Worm (Caenorhabditis elegans) whole organism, L1 larva: ENCODE measurements around the gene cka-1.

ENCODE experiments used
- C16A3.4 ChIP-seq: fragments of 150-350 bp; optimal IDR thresholded peaks from 2 replicates; lab custom pipeline; 2014; ENCODE audit warnings: missing biosample characterization, missing genetic modification characterization
- C34B4.2 ChIP-seq: sonication (generic microtip); optimal IDR thresholded peaks from 2 replicates; lab custom pipeline; 2017; ENCODE audit warnings: mild to moderate bottlenecking, missing genetic modification characterization, missing compliant biosample characterization
- Y116A8C.19 ChIP-seq: sonication (generic microtip); optimal IDR thresholded peaks from 2 replicates; lab custom pipeline; 2016; ENCODE audit warnings: missing compliant biosample characterization, missing genetic modification characterization, borderline replicate concordance
- aha-1 ChIP-seq: fragments of 150-350 bp; optimal IDR thresholded peaks from 2 replicates; lab custom pipeline; 2014; ENCODE audit warnings: missing biosample characterization, missing genetic modification characterization
- aly-2 ChIP-seq: fragments of 150-350 bp; optimal IDR thresholded peaks from 2 replicates; lab custom pipeline; 2014; ENCODE audit warnings: missing biosample characterization, missing genetic modification characterization
- ama-1 ChIP-seq: fragments of 150-350 bp; optimal IDR thresholded peaks from 2 replicates; lab custom pipeline; 2014
- blmp-1 ChIP-seq: fragments of 150-350 bp; optimal IDR thresholded peaks from 2 replicates; lab custom pipeline; 2014; ENCODE audit warnings: missing biosample characterization, missing genetic modification characterization
- ceh-63 ChIP-seq: fragments of 200-800 bp; sonication (Bioruptor generic); optimal IDR thresholded peaks from 2 replicates; lab custom pipeline; 2018; ENCODE audit warnings: mild to moderate bottlenecking, missing genetic modification characterization, missing compliant biosample characterization
- ceh-8 ChIP-seq: fragments of 200-800 bp; sonication (Bioruptor generic); optimal IDR thresholded peaks from 2 replicates; lab custom pipeline; 2018; ENCODE audit warnings: mild to moderate bottlenecking, missing genetic modification characterization, moderate library complexity, missing compliant biosample characterization
- ceh-82 ChIP-seq, 3 experiments: fragments of 150-350 bp in 1 of 3; sonication (generic microtip) in 2 of 3; optimal IDR thresholded peaks; 2 replicates each; lab custom pipeline; 2014 to 2017; ENCODE audit warnings: missing biosample characterization in 3 of 3, missing genetic modification characterization in 3 of 3
- ces-1 ChIP-seq: fragments of 150-350 bp; optimal IDR thresholded peaks from 2 replicates; lab custom pipeline; 2014; ENCODE audit warnings: missing biosample characterization, missing genetic modification reagents, missing genetic modification characterization
- dpl-1 ChIP-seq, 3 experiments: fragments of 150-350 bp in 2 of 3; sonication (generic microtip) in 1 of 3; optimal IDR thresholded peaks; 2 replicates each; lab custom pipeline; 2014 to 2017; ENCODE audit warnings: missing biosample characterization in 3 of 3, missing genetic modification characterization in 3 of 3, missing genetic modification reagents in 3 of 3
- efl-1 ChIP-seq, 4 experiments: fragments of 150-350 bp; optimal IDR thresholded peaks in 3 of 4; peaks in 1 of 4; 1 replicate in 1 of 4; 2 replicates in 3 of 4; lab custom pipeline; 2014; ENCODE audit warnings: missing biosample characterization in 2 of 4, missing genetic modification characterization in 2 of 4, missing genetic modification reagents in 2 of 4
- efl-3 ChIP-seq: fragments of 200-800 bp; sonication (Bioruptor generic); optimal IDR thresholded peaks from 2 replicates; lab custom pipeline; 2018; ENCODE audit warnings: mild to moderate bottlenecking, missing genetic modification characterization, missing compliant biosample characterization
- egl-13 ChIP-seq: sonication (generic microtip); optimal IDR thresholded peaks from 2 replicates; lab custom pipeline; 2016; ENCODE audit warnings: missing genotype, missing genetic modification reagents, missing genetic modification characterization, missing compliant biosample characterization
- elt-2 ChIP-seq: sonication (generic microtip); optimal IDR thresholded peaks from 2 replicates; lab custom pipeline; 2016; ENCODE audit warnings: missing genetic modification characterization, mild to moderate bottlenecking, inconsistent platforms, missing compliant biosample characterization, missing genetic modification reagents
- ets-5 ChIP-seq: fragments of 200-800 bp; sonication (Bioruptor generic); IDR thresholded peaks from 2 replicates; pipeline ENCODE4 v1.3.6; 2022; ENCODE audit warnings: missing genetic modification characterization, missing compliant biosample characterization
- fkh-10 ChIP-seq: sonication (generic microtip); optimal IDR thresholded peaks from 2 replicates; lab custom pipeline; 2017; ENCODE audit warnings: missing biosample characterization, missing genetic modification reagents, missing genetic modification characterization
- fkh-4 ChIP-seq: sonication (generic microtip); optimal IDR thresholded peaks from 2 replicates; lab custom pipeline; 2016; ENCODE audit warnings: missing compliant biosample characterization, missing genetic modification characterization, borderline replicate concordance
- fkh-8 ChIP-seq: sonication (generic microtip); optimal IDR thresholded peaks from 2 replicates; lab custom pipeline; 2016; ENCODE audit warnings: mild to moderate bottlenecking, missing genetic modification characterization, missing compliant biosample characterization
- grh-1 ChIP-seq: fragments of 200-800 bp; sonication (Bioruptor generic); IDR thresholded peaks from 2 replicates; pipeline ENCODE4 v1.3.6; 2022; ENCODE audit warnings: missing genetic modification reagents, missing genetic modification characterization, missing compliant biosample characterization
- irx-1 ChIP-seq: sonication (generic microtip); optimal IDR thresholded peaks from 2 replicates; lab custom pipeline; 2016; ENCODE audit warnings: missing genetic modification characterization, missing compliant biosample characterization
- jun-1 ChIP-seq: fragments of 150-350 bp; optimal IDR thresholded peaks from 2 replicates; lab custom pipeline; 2014; ENCODE audit warnings: missing biosample characterization, missing genetic modification reagents, missing genetic modification characterization
- lin-13 ChIP-seq: fragments of 150-350 bp; optimal IDR thresholded peaks from 2 replicates; lab custom pipeline; 2014; ENCODE audit warnings: missing biosample characterization, missing genetic modification reagents, missing genetic modification characterization
- lin-14 ChIP-seq: fragments of 200-800 bp; sonication (Bioruptor generic); optimal IDR thresholded peaks from 2 replicates; lab custom pipeline; 2018; ENCODE audit warnings: mild to moderate bottlenecking, missing genetic modification characterization, moderate library complexity, missing compliant biosample characterization
- lin-15B ChIP-seq: fragments of 150-350 bp; sonication (generic microtip); optimal IDR thresholded peaks from 3 replicates; lab custom pipeline; 2014; ENCODE audit warnings: missing biosample characterization, missing genetic modification characterization
- lin-35 ChIP-seq, 2 experiments: fragments of 150-350 bp; optimal IDR thresholded peaks; 2 replicates each; lab custom pipeline; 2014; ENCODE audit warnings: missing biosample characterization in 2 of 2, missing genetic modification characterization in 2 of 2, missing genetic modification reagents in 2 of 2
- lin-39 ChIP-seq: fragments of 150-350 bp; optimal IDR thresholded peaks from 2 replicates; lab custom pipeline; 2014; ENCODE audit warnings: missing biosample characterization, missing genetic modification reagents, missing genetic modification characterization
- lir-3 ChIP-seq: sonication (generic microtip); optimal IDR thresholded peaks from 2 replicates; lab custom pipeline; 2016; ENCODE audit warnings: mild to moderate bottlenecking, missing genetic modification characterization, moderate library complexity, missing compliant biosample characterization; ENCODE audit not compliant: poor library complexity
- lsy-2 ChIP-seq, 2 experiments: fragments of 150-350 bp; optimal IDR thresholded peaks; 2 replicates each; lab custom pipeline; 2014; ENCODE audit warnings: missing biosample characterization in 2 of 2, missing genetic modification characterization in 2 of 2
- mep-1 ChIP-seq: fragments of 150-350 bp; optimal IDR thresholded peaks from 2 replicates; lab custom pipeline; 2014; ENCODE audit warnings: missing biosample characterization, missing genetic modification characterization
- nhr-12 ChIP-seq: sonication (generic microtip); optimal IDR thresholded peaks from 2 replicates; lab custom pipeline; 2017; ENCODE audit warnings: missing biosample characterization, missing genetic modification characterization
- nhr-19 ChIP-seq: fragments of 200-800 bp; sonication (Bioruptor generic); conservative IDR thresholded peaks from 2 replicates; pipeline ENCODE4 v1.3.6; 2022; ENCODE audit warnings: missing genetic modification characterization, missing compliant biosample characterization
- nhr-20 ChIP-seq: sonication (generic microtip); optimal IDR thresholded peaks from 2 replicates; lab custom pipeline; 2016; ENCODE audit warnings: mild to moderate bottlenecking, missing genetic modification characterization, missing compliant biosample characterization
- nhr-28 ChIP-seq: fragments of 150-350 bp; optimal IDR thresholded peaks from 2 replicates; lab custom pipeline; 2014; ENCODE audit warnings: missing biosample characterization, missing genetic modification characterization
- nhr-47 ChIP-seq: sonication (generic microtip); optimal IDR thresholded peaks from 2 replicates; lab custom pipeline; 2016; ENCODE audit warnings: mild to moderate bottlenecking, missing genetic modification characterization, moderate library complexity, missing compliant biosample characterization
- nhr-77 ChIP-seq: fragments of 150-350 bp; optimal IDR thresholded peaks from 2 replicates; lab custom pipeline; 2014; ENCODE audit warnings: missing biosample characterization, missing genetic modification characterization
- nhr-90 ChIP-seq: sonication (generic microtip); optimal IDR thresholded peaks from 2 replicates; lab custom pipeline; 2016; ENCODE audit warnings: mild to moderate bottlenecking, missing genetic modification characterization, missing compliant biosample characterization; ENCODE audit not compliant: poor library complexity
- rnt-1 ChIP-seq: sonication (generic microtip); optimal IDR thresholded peaks from 2 replicates; lab custom pipeline; 2016; ENCODE audit warnings: mild to moderate bottlenecking, missing genetic modification characterization, moderate library complexity, missing compliant biosample characterization
- snpc-4 ChIP-seq: fragments of 150-350 bp; optimal IDR thresholded peaks from 2 replicates; lab custom pipeline; 2014; ENCODE audit warnings: missing biosample characterization, missing genetic modification characterization
- sox-4 ChIP-seq: sonication (generic microtip); optimal IDR thresholded peaks from 2 replicates; lab custom pipeline; 2016; ENCODE audit warnings: missing genetic modification characterization, missing compliant biosample characterization
- sptf-1 ChIP-seq: fragments of 150-350 bp; optimal IDR thresholded peaks from 2 replicates; lab custom pipeline; 2014; ENCODE audit warnings: missing biosample characterization, missing genetic modification characterization
- swsn-7 ChIP-seq: sonication (generic microtip); optimal IDR thresholded peaks from 2 replicates; lab custom pipeline; 2016; ENCODE audit warnings: missing genetic modification characterization, missing compliant biosample characterization
- tbx-2 ChIP-seq: sonication (generic microtip); optimal IDR thresholded peaks from 2 replicates; lab custom pipeline; 2016; ENCODE audit warnings: missing genetic modification characterization, missing compliant biosample characterization
- tlp-1 ChIP-seq: fragments of 150-350 bp; optimal IDR thresholded peaks from 2 replicates; lab custom pipeline; 2014; ENCODE audit warnings: missing biosample characterization, missing genetic modification characterization
- unc-130 ChIP-seq: fragments of 150-350 bp; optimal IDR thresholded peaks from 2 replicates; lab custom pipeline; 2017; ENCODE audit warnings: missing biosample characterization, missing genetic modification characterization, inconsistent platforms
- unc-86 ChIP-seq: sonication (generic microtip); optimal IDR thresholded peaks from 2 replicates; lab custom pipeline; 2016; ENCODE audit warnings: missing genetic modification characterization, missing compliant biosample characterization
- xbp-1 ChIP-seq: sonication (generic microtip); optimal IDR thresholded peaks from 2 replicates; lab custom pipeline; 2016; ENCODE audit warnings: missing genetic modification characterization, missing compliant biosample characterization
- ztf-11 ChIP-seq, 2 experiments: sonication (generic microtip); optimal IDR thresholded peaks; 2 replicates each; lab custom pipeline; 2016 to 2017; ENCODE audit warnings: missing genetic modification characterization in 2 of 2, missing biosample characterization in 1 of 2, missing compliant biosample characterization in 1 of 2

The cka-1 gene

DNA sequence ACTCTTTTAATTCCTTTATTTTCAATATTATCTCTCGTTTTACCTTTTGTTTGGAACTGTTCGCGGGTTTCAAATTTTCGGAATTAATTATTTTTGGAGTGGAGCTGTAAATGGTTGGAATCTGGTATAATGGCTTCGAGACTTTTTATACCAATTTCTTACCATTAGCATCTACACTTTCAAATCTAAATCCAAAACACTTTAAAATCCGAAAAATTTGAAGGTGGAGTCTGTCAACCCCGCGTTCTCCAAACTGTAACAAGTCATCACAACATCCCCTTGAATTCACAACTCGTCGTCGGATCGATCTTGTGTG lies 20.0 kb upstream of the cka-1 start, which contains the start of gene nhr-97:
Gene nhr-97 (plus strand): TSS at position 217 of the 316 bp plus-strand sequence.
- TF ChIP-seq tbx-2 (tag; lab: Kevin White, UChicago) (no peak), fkh-10 (GFP tag; lab: Kevin White, UChicago) (no peak), nhr-47 (tag; lab: Kevin White, UChicago) (no peak), sptf-1 (no peak), fkh-4 (tag; lab: Kevin White, UChicago) (no peak), jun-1 (no peak), ets-5 (no peak), nhr-20 (tag; lab: Kevin White, UChicago) (no peak)
- TF ChIP-seq, all 84 proteins: peak for 0

DNA sequence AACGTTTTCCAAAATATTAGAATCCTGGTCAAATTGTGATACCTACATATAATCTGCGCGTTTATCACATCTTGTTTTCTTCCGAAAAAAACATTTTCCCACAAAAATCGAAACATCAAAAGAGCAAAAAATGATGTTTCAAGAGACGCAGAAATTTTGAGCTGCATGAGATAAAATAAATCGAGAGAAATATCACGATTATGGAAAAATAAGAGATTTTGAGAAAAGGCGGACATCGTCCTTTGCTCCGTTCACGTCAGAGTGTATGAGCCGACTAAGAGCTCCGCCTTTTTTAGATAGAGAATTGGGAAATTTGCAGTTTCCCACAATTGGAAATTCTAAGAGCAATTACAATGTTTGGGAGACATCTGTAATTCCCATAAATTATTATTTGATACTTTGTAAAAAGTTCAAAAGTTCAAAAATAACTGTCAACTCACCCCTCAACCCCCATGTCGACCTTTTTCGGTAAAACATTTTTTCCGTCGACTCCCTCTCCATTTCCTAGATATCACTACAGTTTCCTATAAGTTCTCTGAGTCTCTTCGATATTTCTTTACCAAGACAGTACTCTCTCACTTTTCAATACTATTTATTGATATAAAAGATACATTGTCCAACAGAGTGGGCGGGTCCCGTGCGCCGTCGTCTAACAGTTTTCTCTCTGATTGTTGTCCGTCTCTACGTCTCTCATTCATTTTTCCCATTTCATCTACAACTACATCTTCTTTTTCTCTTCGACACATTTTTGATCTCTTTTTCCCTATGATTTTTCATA lies 19.4 kb upstream of the cka-1 start:
- no peak for TF ChIP-seq ceh-63
- no peak for TF ChIP-seq egl-13 (tag; lab: Kevin White, UChicago)
- no peak for TF ChIP-seq ceh-8 (GFP tag; lab: Kevin White, UChicago)
- peak; percentile 28 for TF ChIP-seq nhr-19 (GFP tag; lab: Robert Waterston, UW)
- no peak for TF ChIP-seq lin-15B
- TF ChIP-seq ztf-11 (tag; optimal IDR thresholded peaks at IDR 0.05; lab: Kevin White, UChicago), result no peak
- peak; percentile 15 to 32 for TF ChIP-seq efl-1 (optimal IDR thresholded peaks at IDR 0.05; lab: Kevin White, UChicago)
- no peak for TF ChIP-seq efl-1 (GFP tag; optimal IDR thresholded peaks at IDR 0.05 in 1 of 2; lab: Kevin White, UChicago)
- no peak for TF ChIP-seq sox-4 (tag; lab: Kevin White, UChicago)
- TF ChIP-seq lin-39 (tag; lab: Kevin White, UChicago), result no peak
- TF ChIP-seq lin-35 (GFP tag; optimal IDR thresholded peaks at IDR 0.05; lab: Kevin White, UChicago), result peak in 1 of 2 experiments; percentile 60
- no peak for TF ChIP-seq aha-1 (tag; lab: Kevin White, UChicago)
- TF ChIP-seq unc-130, result no peak
- TF ChIP-seq efl-3 (GFP tag; lab: Kevin White, UChicago), result no peak
- peak; percentile 80 for TF ChIP-seq blmp-1 (tag; lab: Kevin White, UChicago)
- no peak for TF ChIP-seq rnt-1
- peak; percentile 25 for TF ChIP-seq C16A3.4
- TF ChIP-seq tbx-2 (tag; lab: Kevin White, UChicago), result peak; percentile 58
- no peak for TF ChIP-seq ceh-82 (tag; optimal IDR thresholded peaks at IDR 0.05; lab: Kevin White, UChicago)
- peak; percentile 0 for TF ChIP-seq irx-1 (tag; lab: Kevin White, UChicago)
- TF ChIP-seq C34B4.2 (tag; lab: Kevin White, UChicago), result no peak
- peak; percentile 60 for TF ChIP-seq nhr-90
- TF ChIP-seq dpl-1 (GFP tag; optimal IDR thresholded peaks at IDR 0.05; lab: Kevin White, UChicago), result peak in 2 of 3 experiments; percentile 2 to 17
- peak; percentile 21 for TF ChIP-seq xbp-1 (tag; lab: Kevin White, UChicago)
- TF ChIP-seq lin-13 (GFP tag; lab: Kevin White, UChicago), result no peak
- peak; percentile 15 for TF ChIP-seq snpc-4 (tag; lab: Kevin White, UChicago)
- TF ChIP-seq nhr-20 (tag; lab: Kevin White, UChicago), result peak; percentile 84
- TF ChIP-seq lir-3 (tag; lab: Kevin White, UChicago), result no peak
- TF ChIP-seq fkh-8 (tag; lab: Kevin White, UChicago), result peak; percentile 61
- TF ChIP-seq nhr-47 (tag; lab: Kevin White, UChicago), result peak; percentile 9
- TF ChIP-seq unc-86, result no peak
- no peak for TF ChIP-seq nhr-12 (tag; lab: Kevin White, UChicago)
- TF ChIP-seq ces-1, result no peak
- TF ChIP-seq ama-1 (lab: Kevin White, UChicago), result no peak
- no peak for TF ChIP-seq grh-1 (GFP tag; lab: Robert Waterston, UW)
- no peak for TF ChIP-seq ets-5
- TF ChIP-seq tlp-1 (tag; lab: Kevin White, UChicago), result no peak
- TF ChIP-seq mep-1 (tag; lab: Kevin White, UChicago), result peak; percentile 43
- TF ChIP-seq Y116A8C.19 (tag; lab: Kevin White, UChicago), result no peak
- TF ChIP-seq nhr-77 (tag; lab: Kevin White, UChicago), result peak; percentile 6
- no peak for TF ChIP-seq nhr-28 (tag; lab: Kevin White, UChicago)
- peak; percentile 70 for TF ChIP-seq lin-14 (GFP tag; lab: Kevin White, UChicago)
- TF ChIP-seq elt-2 (tag; lab: Kevin White, UChicago), result peak; percentile 58
- peak; percentile 29 to 57 for TF ChIP-seq lsy-2 (tag; optimal IDR thresholded peaks at IDR 0.05; lab: Kevin White, UChicago)
- TF ChIP-seq aly-2 (tag; lab: Kevin White, UChicago), result no peak
- TF ChIP-seq swsn-7 (tag; lab: Kevin White, UChicago), result peak; percentile 22
